Worm (Caenorhabditis elegans) whole organism, L2 larva: ENCODE measurements around the gene C26E6.1.

Experiments
- dmd-4 ChIP-seq: sonication (generic microtip); optimal IDR thresholded peaks from 2 replicates; lab custom pipeline; 2017; ENCODE audit warnings: missing biosample characterization, missing genetic modification characterization
- egl-27 ChIP-seq: sonication (generic microtip); optimal IDR thresholded peaks from 3 replicates; lab custom pipeline; 2017; ENCODE audit warnings: missing biosample characterization, missing genetic modification reagents, missing genetic modification characterization
- nhr-12 ChIP-seq: fragments of 150-350 bp; optimal IDR thresholded peaks from 2 replicates; lab custom pipeline; 2014; ENCODE audit warnings: missing biosample characterization, missing genetic modification characterization

DNA sequence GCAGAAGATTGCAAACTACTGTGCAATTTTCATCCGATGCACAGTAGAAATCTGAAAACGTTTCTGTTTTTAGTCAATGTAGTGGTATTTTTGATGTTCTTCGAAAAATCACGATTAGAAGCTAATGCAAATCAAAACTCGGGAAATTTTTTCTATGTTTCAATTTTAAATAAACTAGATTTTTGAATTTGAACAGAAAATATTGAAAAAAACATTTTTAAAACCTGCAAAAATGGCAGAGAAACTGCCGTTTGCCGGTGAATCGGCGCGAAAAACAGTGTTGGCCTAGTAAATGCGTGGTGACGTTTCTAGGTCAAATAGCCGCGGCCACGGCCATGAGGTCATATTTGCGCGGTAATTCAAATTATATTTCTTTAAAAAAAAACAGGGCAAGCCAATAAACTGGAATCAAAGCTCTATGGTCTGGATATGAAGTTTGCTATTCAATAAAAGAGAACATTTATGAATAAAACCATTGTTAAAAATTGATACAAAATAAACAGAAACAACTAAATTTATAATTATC is 26.4 kb upstream of the C26E6.1 start, which contains the start of gene set-2:
- TF ChIP-seq dmd-4 (tag; lab: Kevin White, UChicago) (no peak), nhr-12 (tag; lab: Kevin White, UChicago) (no peak), egl-27 (tag; lab: Kevin White, UChicago) (no peak)
